Worm (Caenorhabditis elegans) whole organism, L4/young adult: ENCODE measurements around the gene Y55F3AM.5.

Experiments
- W03F9.2 ChIP-seq: fragments of 150-350 bp; optimal IDR thresholded peaks from 2 replicates; lab custom pipeline; 2014; ENCODE audit warnings: missing biosample characterization, missing genetic modification characterization
- dao-5 ChIP-seq: sonication (generic microtip); optimal IDR thresholded peaks from 2 replicates; lab custom pipeline; 2016; ENCODE audit warnings: missing genotype, missing genetic modification characterization, moderate library complexity, missing compliant biosample characterization
- him-1 ChIP-seq: sonication (generic microtip); optimal IDR thresholded peaks from 2 replicates; lab custom pipeline; 2016; ENCODE audit warnings: missing genotype, missing genetic modification reagents, missing genetic modification characterization, missing compliant biosample characterization

DNA sequence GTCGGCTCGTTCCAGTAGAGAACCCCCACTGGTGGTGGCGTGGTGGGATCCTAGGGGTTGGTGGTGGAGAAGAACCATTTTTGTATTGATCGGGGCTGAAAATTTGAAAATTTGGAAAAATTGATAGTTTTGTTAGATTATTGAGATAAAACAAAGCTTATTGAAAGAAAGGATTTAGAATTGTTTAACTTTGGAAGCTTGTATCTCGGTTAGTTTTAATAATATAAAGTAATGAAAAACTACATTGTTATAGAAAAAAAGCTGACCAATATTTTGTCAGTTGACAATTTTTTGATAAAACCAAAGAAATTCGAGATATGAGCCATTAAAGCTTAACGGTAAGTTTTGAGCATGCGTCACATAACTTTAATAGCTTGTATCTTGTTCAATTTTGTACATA lies 30.9 kb downstream of the Y55F3AM.5 start, which contains the start of gene abhd-14:
- no peak for TF ChIP-seq him-1
- TF ChIP-seq dao-5, result no peak
- no peak for TF ChIP-seq W03F9.2
